Fruit fly (Drosophila melanogaster): ENCODE data around the gene Graf.

- TF ChIP-seq CG15710 (tag; optimal IDR thresholded peaks at IDR 0.05) (peak; percentile 13), CG17806 (tag; optimal IDR thresholded peaks at IDR 0.05) (peak; percentile 60), EcR (GFP tag; optimal IDR thresholded peaks at IDR 0.05) (no peak), CG14655 (GFP tag; optimal IDR thresholded peaks at IDR 0.05) (no peak), CG9948 (tag; optimal IDR thresholded peaks at IDR 0.05) (peak; percentile 44), CG13204 (GFP tag; optimal IDR thresholded peaks at IDR 0.05) (no peak), Ets98B (GFP tag; IDR thresholded peaks at IDR 0.05) (peak; percentile 68), Pif1A (GFP tag; optimal IDR thresholded peaks at IDR 0.05) (peak; percentile 45), CG34367 (tag; optimal IDR thresholded peaks at IDR 0.05) (no peak), CG10348 (GFP tag; IDR thresholded peaks at IDR 0.05) (no peak), D1 (tag; optimal IDR thresholded peaks at IDR 0.05) (no peak), Pif1B (GFP tag; optimal IDR thresholded peaks at IDR 0.05) (peak; percentile 56), gl (tag; optimal IDR thresholded peaks at IDR 0.05) (no peak)
These were observed 20.2 kb downstream of the Graf start for dm6 chrX:15740288-15740726.
